Worm (Caenorhabditis elegans): ENCODE data around the gene atfs-1.

atfs-1 gene

ce11 chrV:14179947-14180346, 13.5 kb upstream of the atfs-1 start, which contains the start of gene ZC376.8:
Gene ZC376.8 (plus strand): TSS chrV:14180247.
- TF ChIP-seq hmbx-1 (tag; optimal IDR thresholded peaks at IDR 0.05) (no peak), scrt-1 (GFP tag; IDR thresholded peaks at IDR 0.05) (no peak), pes-1 (GFP tag; IDR thresholded peaks at IDR 0.05) (no peak), sea-1 (GFP tag; conservative IDR thresholded peaks at IDR 0.05) (no peak), F13C5.2 (tag; optimal IDR thresholded peaks at IDR 0.05) (no peak), flt-1 (GFP tag; IDR thresholded peaks at IDR 0.05) (no peak), hnd-1 (tag; optimal IDR thresholded peaks at IDR 0.05) (no peak), ceh-13 (GFP tag; optimal IDR thresholded peaks at IDR 0.05) (no peak), tbx-11 (GFP tag; IDR thresholded peaks at IDR 0.05) (no peak), aly-1 (tag; optimal IDR thresholded peaks at IDR 0.05) (no peak), ets-7 (tag; optimal IDR thresholded peaks at IDR 0.05) (no peak), hmg-4 (GFP tag; optimal IDR thresholded peaks at IDR 0.05) (no peak), ama-1 (optimal IDR thresholded peaks at IDR 0.05) (no peak), ceh-36 (tag; optimal IDR thresholded peaks at IDR 0.05) (no peak), tra-4 (tag; optimal IDR thresholded peaks at IDR 0.05) (no peak), B0310.2 (tag; optimal IDR thresholded peaks at IDR 0.05) (no peak), tbx-37 (GFP tag; conservative IDR thresholded peaks at IDR 0.05) (no peak)

- TF ChIP-seq tbx-11 (GFP tag; IDR thresholded peaks at IDR 0.05) (no peak), pes-1 (GFP tag; IDR thresholded peaks at IDR 0.05) (no peak), flt-1 (GFP tag; IDR thresholded peaks at IDR 0.05) (no peak), ama-1 (optimal IDR thresholded peaks at IDR 0.05) (no peak), scrt-1 (GFP tag; IDR thresholded peaks at IDR 0.05) (no peak), tbx-37 (GFP tag; conservative IDR thresholded peaks at IDR 0.05) (no peak), hnd-1 (tag; optimal IDR thresholded peaks at IDR 0.05) (no peak), ets-7 (tag; optimal IDR thresholded peaks at IDR 0.05) (no peak), aly-1 (tag; optimal IDR thresholded peaks at IDR 0.05) (no peak), sea-1 (GFP tag; conservative IDR thresholded peaks at IDR 0.05) (no peak), ceh-13 (GFP tag; optimal IDR thresholded peaks at IDR 0.05) (no peak), hmg-4 (GFP tag; optimal IDR thresholded peaks at IDR 0.05) (no peak), B0310.2 (tag; optimal IDR thresholded peaks at IDR 0.05) (no peak)
Observed at ce11 chrV:14182860-14183259, 10.6 kb upstream of the atfs-1 start, which contains the start of gene cest-2.3. Gene cest-2.3 (minus strand): TSS chrV:14182960.

- no peak for TF ChIP-seq scrt-1 (GFP tag; IDR thresholded peaks at IDR 0.05)
- TF ChIP-seq flt-1 (GFP tag; IDR thresholded peaks at IDR 0.05) = no peak
- no peak for TF ChIP-seq F13C5.2 (tag; optimal IDR thresholded peaks at IDR 0.05)
- no peak for TF ChIP-seq B0310.2 (tag; optimal IDR thresholded peaks at IDR 0.05)
- no peak for TF ChIP-seq ama-1 (optimal IDR thresholded peaks at IDR 0.05)
- TF ChIP-seq ceh-36 (tag; optimal IDR thresholded peaks at IDR 0.05) = no peak
- TF ChIP-seq ets-7 (tag; optimal IDR thresholded peaks at IDR 0.05) = no peak
- TF ChIP-seq aly-1 (tag; optimal IDR thresholded peaks at IDR 0.05) = no peak
- TF ChIP-seq tbx-11 (GFP tag; IDR thresholded peaks at IDR 0.05) = no peak
- TF ChIP-seq pes-1 (GFP tag; IDR thresholded peaks at IDR 0.05) = no peak
- TF ChIP-seq hmbx-1 (tag; optimal IDR thresholded peaks at IDR 0.05) = no peak
- no peak for TF ChIP-seq hmg-4 (GFP tag; optimal IDR thresholded peaks at IDR 0.05)
Observed at ce11 chrV:14185438-14185837, 8.0 kb upstream of the atfs-1 start, which contains the start of the genes trm-1 and ints-2. Gene trm-1 (minus strand): TSS chrV:14185612. Gene ints-2 (plus strand): TSS chrV:14185686.

ce11 chrV:14187104-14187503, 6.4 kb upstream of the atfs-1 start:
- no peak for TF ChIP-seq ceh-36 (tag; optimal IDR thresholded peaks at IDR 0.05)
- no peak for TF ChIP-seq hmbx-1 (tag; optimal IDR thresholded peaks at IDR 0.05)
- no peak for TF ChIP-seq aly-1 (tag; optimal IDR thresholded peaks at IDR 0.05)
- TF ChIP-seq ama-1 (optimal IDR thresholded peaks at IDR 0.05) = no peak
- no peak for TF ChIP-seq tbx-37 (GFP tag; conservative IDR thresholded peaks at IDR 0.05)
- TF ChIP-seq ceh-13 (GFP tag; optimal IDR thresholded peaks at IDR 0.05) = no peak
- no peak for TF ChIP-seq scrt-1 (GFP tag; IDR thresholded peaks at IDR 0.05)
- no peak for TF ChIP-seq ets-7 (tag; optimal IDR thresholded peaks at IDR 0.05)
- no peak for TF ChIP-seq tra-4 (tag; optimal IDR thresholded peaks at IDR 0.05)
- TF ChIP-seq tbx-11 (GFP tag; IDR thresholded peaks at IDR 0.05) = no peak
- no peak for TF ChIP-seq pes-1 (GFP tag; IDR thresholded peaks at IDR 0.05)
- no peak for TF ChIP-seq hmg-4 (GFP tag; optimal IDR thresholded peaks at IDR 0.05)
- TF ChIP-seq B0310.2 (tag; optimal IDR thresholded peaks at IDR 0.05) = no peak
- TF ChIP-seq F13C5.2 (tag; optimal IDR thresholded peaks at IDR 0.05) = no peak
- TF ChIP-seq flt-1 (GFP tag; IDR thresholded peaks at IDR 0.05) = no peak

- no peak for TF ChIP-seq flt-1 (GFP tag; IDR thresholded peaks at IDR 0.05)
- TF ChIP-seq ama-1 (optimal IDR thresholded peaks at IDR 0.05) = no peak
- no peak for TF ChIP-seq ceh-36 (tag; optimal IDR thresholded peaks at IDR 0.05)
- TF ChIP-seq tbx-11 (GFP tag; IDR thresholded peaks at IDR 0.05) = no peak
- TF ChIP-seq ets-7 (tag; optimal IDR thresholded peaks at IDR 0.05) = no peak
- TF ChIP-seq hmg-4 (GFP tag; optimal IDR thresholded peaks at IDR 0.05) = no peak
- TF ChIP-seq hmbx-1 (tag; optimal IDR thresholded peaks at IDR 0.05) = no peak
- no peak for TF ChIP-seq pes-1 (GFP tag; IDR thresholded peaks at IDR 0.05)
- no peak for TF ChIP-seq tra-4 (tag; optimal IDR thresholded peaks at IDR 0.05)
- TF ChIP-seq tbx-37 (GFP tag; conservative IDR thresholded peaks at IDR 0.05) = no peak
- no peak for TF ChIP-seq ceh-13 (GFP tag; optimal IDR thresholded peaks at IDR 0.05)
- TF ChIP-seq aly-1 (tag; optimal IDR thresholded peaks at IDR 0.05) = no peak
- no peak for TF ChIP-seq F13C5.2 (tag; optimal IDR thresholded peaks at IDR 0.05)
- no peak for TF ChIP-seq sea-1 (GFP tag; conservative IDR thresholded peaks at IDR 0.05)
- no peak for TF ChIP-seq scrt-1 (GFP tag; IDR thresholded peaks at IDR 0.05)
- TF ChIP-seq B0310.2 (tag; optimal IDR thresholded peaks at IDR 0.05) = no peak
Observed at ce11 chrV:14192870-14193269, 593 bp upstream of the atfs-1 start.

- TF ChIP-seq ceh-36 (tag; optimal IDR thresholded peaks at IDR 0.05) = no peak
- no peak for TF ChIP-seq aly-1 (tag; optimal IDR thresholded peaks at IDR 0.05)
- TF ChIP-seq tbx-37 (GFP tag; conservative IDR thresholded peaks at IDR 0.05) = no peak
- TF ChIP-seq hmbx-1 (tag; optimal IDR thresholded peaks at IDR 0.05) = no peak
- no peak for TF ChIP-seq ets-7 (tag; optimal IDR thresholded peaks at IDR 0.05)
- TF ChIP-seq F13C5.2 (tag; optimal IDR thresholded peaks at IDR 0.05) = no peak
- TF ChIP-seq hnd-1 (tag; optimal IDR thresholded peaks at IDR 0.05) = no peak
- no peak for TF ChIP-seq scrt-1 (GFP tag; IDR thresholded peaks at IDR 0.05)
- no peak for TF ChIP-seq ceh-13 (GFP tag; optimal IDR thresholded peaks at IDR 0.05)
- TF ChIP-seq tra-4 (tag; optimal IDR thresholded peaks at IDR 0.05) = no peak
- TF ChIP-seq sea-1 (GFP tag; conservative IDR thresholded peaks at IDR 0.05) = no peak
- TF ChIP-seq hmg-4 (GFP tag; optimal IDR thresholded peaks at IDR 0.05) = no peak
- TF ChIP-seq flt-1 (GFP tag; IDR thresholded peaks at IDR 0.05) = no peak
- no peak for TF ChIP-seq pes-1 (GFP tag; IDR thresholded peaks at IDR 0.05)
- no peak for TF ChIP-seq ama-1 (optimal IDR thresholded peaks at IDR 0.05)
- TF ChIP-seq B0310.2 (tag; optimal IDR thresholded peaks at IDR 0.05) = no peak
- no peak for TF ChIP-seq tbx-11 (GFP tag; IDR thresholded peaks at IDR 0.05)
Observed at ce11 chrV:14194514-14194913, 1.1 kb downstream of the atfs-1 start.

- TF ChIP-seq hmbx-1 (tag; optimal IDR thresholded peaks at IDR 0.05) (no peak), pes-1 (GFP tag; IDR thresholded peaks at IDR 0.05) (no peak), F13C5.2 (tag; optimal IDR thresholded peaks at IDR 0.05) (no peak), ets-7 (tag; optimal IDR thresholded peaks at IDR 0.05) (no peak), sea-1 (GFP tag; conservative IDR thresholded peaks at IDR 0.05) (no peak), ceh-13 (GFP tag; optimal IDR thresholded peaks at IDR 0.05) (no peak), ceh-36 (tag; optimal IDR thresholded peaks at IDR 0.05) (no peak), flt-1 (GFP tag; IDR thresholded peaks at IDR 0.05) (no peak), tbx-37 (GFP tag; conservative IDR thresholded peaks at IDR 0.05) (no peak), tra-4 (tag; optimal IDR thresholded peaks at IDR 0.05) (no peak), ama-1 (optimal IDR thresholded peaks at IDR 0.05) (no peak), tbx-11 (GFP tag; IDR thresholded peaks at IDR 0.05) (no peak)
Observed at ce11 chrV:14197651-14198050, 4.2 kb downstream of the atfs-1 start.

Measured in whole organism, early embryonic.